Worm (Caenorhabditis elegans) whole organism, young adult: ENCODE data around the gene ptr-15.

Experiments
- C17E4.6 ChIP-seq: fragments of 200-800 bp; sonication (Bioruptor generic); IDR thresholded peaks from 2 replicates; pipeline ENCODE4 v1.3.6; 2022; ENCODE audit warnings: missing genetic modification reagents, missing genetic modification characterization, missing compliant biosample characterization
- F10E7.11 ChIP-seq: sonication (generic microtip); optimal IDR thresholded peaks from 2 replicates; lab custom pipeline; 2017; ENCODE audit warnings: mild to moderate bottlenecking, missing genetic modification characterization, moderate library complexity, missing compliant biosample characterization
- F57C9.4 ChIP-seq: sonication (generic microtip); optimal IDR thresholded peaks from 2 replicates; lab custom pipeline; 2017; ENCODE audit warnings: mild to moderate bottlenecking, missing genetic modification characterization, missing compliant biosample characterization
- Y53F4B.3 ChIP-seq: fragments of 200-800 bp; sonication (Bioruptor generic); IDR thresholded peaks from 2 replicates; pipeline ENCODE4 v1.3.6; 2022; ENCODE audit warnings: missing genetic modification reagents, missing genetic modification characterization, missing compliant biosample characterization
- nfya-1 ChIP-seq: sonication (generic microtip); optimal IDR thresholded peaks from 2 replicates; lab custom pipeline; 2017; ENCODE audit warnings: antibody characterized with exemption, missing compliant biosample characterization, missing genetic modification characterization, borderline replicate concordance; ENCODE audit not compliant: insufficient read depth
- nfyb-1 ChIP-seq: fragments of 200-800 bp; sonication (Bioruptor generic); IDR thresholded peaks from 2 replicates; pipeline ENCODE4 v1.3.6; 2022; ENCODE audit warnings: missing genetic modification reagents, missing genetic modification characterization, missing compliant biosample characterization
- nhr-120 ChIP-seq: fragments of 200-800 bp; sonication (Bioruptor generic); IDR thresholded peaks from 2 replicates; pipeline ENCODE4 v1.3.6; 2022; ENCODE audit warnings: missing genetic modification characterization, missing compliant biosample characterization
- pha-4 ChIP-seq: fragments of 150-350 bp; sonication (generic microtip); optimal IDR thresholded peaks from 2 replicates; lab custom pipeline; 2014; ENCODE audit warnings: missing biosample characterization, missing genetic modification reagents, missing genetic modification characterization
- sea-2 ChIP-seq: fragments of 200-800 bp; sonication (Bioruptor generic); IDR thresholded peaks from 2 replicates; pipeline ENCODE4 v1.3.6; 2022; ENCODE audit warnings: missing genetic modification characterization, missing compliant biosample characterization
- ztf-18 ChIP-seq: sonication (generic microtip); optimal IDR thresholded peaks from 2 replicates; lab custom pipeline; 2016; ENCODE audit warnings: missing genotype, mild to moderate bottlenecking, missing genetic modification characterization, missing compliant biosample characterization

DNA sequence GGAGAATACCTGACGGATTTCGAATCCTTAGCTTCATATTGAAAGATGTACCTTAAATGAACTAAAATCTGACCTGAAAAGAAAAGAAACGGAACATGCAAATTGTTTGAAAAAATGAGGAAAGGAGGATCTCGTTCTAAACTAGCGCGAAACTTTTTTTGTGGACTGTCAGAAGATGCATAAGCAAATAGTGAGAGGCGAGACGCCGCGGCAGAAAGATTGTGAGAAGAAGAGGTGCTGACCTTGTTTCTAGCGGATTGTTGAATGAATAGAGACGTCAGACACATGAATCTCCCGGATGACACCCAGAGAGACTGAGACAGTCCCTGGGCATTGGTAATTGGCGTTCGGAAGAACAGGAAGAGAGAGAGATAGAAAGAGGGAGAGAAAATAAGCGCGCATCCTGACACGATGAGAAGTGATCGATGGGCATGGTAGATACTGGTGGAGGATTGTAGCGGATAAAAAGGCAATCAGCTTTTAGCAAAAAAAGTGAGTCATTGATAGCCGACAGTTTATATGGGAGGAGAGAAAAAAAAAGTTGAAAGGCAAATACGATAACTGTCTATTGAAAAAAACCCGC is at the start of gene ptr-15:
- TF ChIP-seq ztf-18 (no peak), C17E4.6 (GFP tag; lab: Robert Waterston, UW) (no peak), nfya-1 (tag; lab: Kevin White, UChicago) (no peak), nfyb-1 (GFP tag; lab: Robert Waterston, UW) (no peak), pha-4 (tag; lab: Kevin White, UChicago) (no peak), Y53F4B.3 (no peak), F57C9.4 (no peak), nhr-120 (GFP tag; lab: Robert Waterston, UW) (no peak), sea-2 (GFP tag; lab: Robert Waterston, UW) (no peak), F10E7.11 (tag; lab: Kevin White, UChicago) (no peak)
